Worm (Caenorhabditis elegans) whole organism, young adult: Measurements from ENCODE around the gene slc-36.2.

Source experiments
- B0261.1 ChIP-seq: sonication (generic microtip); optimal IDR thresholded peaks from 2 replicates; lab custom pipeline; 2016; ENCODE audit warnings: mild to moderate bottlenecking, missing genetic modification characterization, moderate library complexity, missing compliant biosample characterization
- D2030.7 ChIP-seq: fragments of 200-800 bp; sonication (Bioruptor generic); IDR thresholded peaks from 2 replicates; pipeline ENCODE4 v1.3.6; 2022; ENCODE audit warnings: missing genetic modification reagents, missing genetic modification characterization, missing compliant biosample characterization
- F33H1.4 ChIP-seq: fragments of 200-800 bp; sonication (Bioruptor generic); IDR thresholded peaks from 2 replicates; pipeline ENCODE4 v1.3.6; 2022; ENCODE audit warnings: missing genetic modification reagents, missing genetic modification characterization, missing compliant biosample characterization
- F52B5.7 ChIP-seq: sonication (generic microtip); optimal IDR thresholded peaks from 2 replicates; lab custom pipeline; 2016; ENCODE audit warnings: mild to moderate bottlenecking, missing genetic modification characterization, missing compliant biosample characterization
- Y67H2A.10 ChIP-seq: fragments of 200-800 bp; sonication (Bioruptor generic); conservative IDR thresholded peaks from 2 replicates; pipeline ENCODE4 v1.3.6; 2022; ENCODE audit warnings: missing genetic modification reagents, missing genetic modification characterization, missing compliant biosample characterization
- Y95B8A.8 ChIP-seq: fragments of 200-800 bp; sonication (Bioruptor generic); IDR thresholded peaks from 2 replicates; pipeline ENCODE4 v1.3.6; 2022; ENCODE audit warnings: missing genetic modification reagents, missing genetic modification characterization, missing compliant biosample characterization
- akir-1 ChIP-seq: fragments of 200-800 bp; sonication (Bioruptor generic); optimal IDR thresholded peaks from 2 replicates; lab custom pipeline; 2018; ENCODE audit warnings: mild to moderate bottlenecking, missing genetic modification characterization, moderate library complexity, missing compliant biosample characterization
- athp-1 ChIP-seq: sonication (generic microtip); optimal IDR thresholded peaks from 2 replicates; lab custom pipeline; 2017; ENCODE audit warnings: mild to moderate bottlenecking, missing genetic modification characterization, missing compliant biosample characterization
- attf-5 ChIP-seq: fragments of 200-800 bp; sonication (Bioruptor generic); optimal IDR thresholded peaks from 2 replicates; lab custom pipeline; 2018; ENCODE audit warnings: mild to moderate bottlenecking, missing genetic modification characterization, missing compliant biosample characterization
- cebp-1 ChIP-seq, 2 experiments: fragments of 200-800 bp in 1 of 2; sonication (Bioruptor generic) in 1 of 2; sonication (generic microtip) in 1 of 2; IDR thresholded peaks in 1 of 2; optimal IDR thresholded peaks in 1 of 2; 2 replicates each; pipeline versions ENCODE4 v1.3.6 to Lab custom; 2017 to 2022; ENCODE audit warnings: missing compliant biosample characterization in 2 of 2, missing genetic modification characterization in 2 of 2, mild to moderate bottlenecking in 1 of 2, missing genetic modification reagents in 1 of 2, moderate library complexity in 1 of 2
- efl-1 ChIP-seq: fragments of 150-350 bp; optimal IDR thresholded peaks from 2 replicates; lab custom pipeline; 2014; ENCODE audit warnings: missing biosample characterization, missing genetic modification reagents, missing genetic modification characterization
- ekl-4 ChIP-seq: fragments of 200-800 bp; sonication (Bioruptor generic); IDR thresholded peaks from 2 replicates; pipeline ENCODE4 v1.3.6; 2022; ENCODE audit warnings: missing genetic modification reagents, missing genetic modification characterization, missing compliant biosample characterization
- hmg-1.2 ChIP-seq: fragments of 200-800 bp; sonication (Bioruptor generic); IDR thresholded peaks from 2 replicates; pipeline ENCODE4 v1.3.6; 2022; ENCODE audit warnings: missing genetic modification reagents, missing genetic modification characterization, missing compliant biosample characterization
- hsf-1 ChIP-seq: fragments of 200-800 bp; sonication (Bioruptor generic); IDR thresholded peaks from 2 replicates; pipeline ENCODE4 v1.3.6; 2022; ENCODE audit warnings: missing genetic modification reagents, missing genetic modification characterization, missing compliant biosample characterization
- lag-1 ChIP-seq: fragments of 200-800 bp; sonication (Bioruptor generic); IDR thresholded peaks from 2 replicates; pipeline ENCODE4 v1.3.6; 2022; ENCODE audit warnings: missing genetic modification reagents, missing genetic modification characterization, missing compliant biosample characterization
- lin-26 ChIP-seq: fragments of 200-800 bp; sonication (Bioruptor generic); IDR thresholded peaks from 2 replicates; pipeline ENCODE4 v1.3.6; 2022; ENCODE audit warnings: missing genetic modification reagents, missing genetic modification characterization, missing compliant biosample characterization
- madf-3 ChIP-seq: fragments of 200-800 bp; sonication (Bioruptor generic); IDR thresholded peaks from 2 replicates; pipeline ENCODE4 v1.3.6; 2022; ENCODE audit warnings: missing genetic modification reagents, missing genetic modification characterization, missing compliant biosample characterization
- madf-8 ChIP-seq: fragments of 200-800 bp; sonication (Bioruptor generic); conservative IDR thresholded peaks from 2 replicates; pipeline ENCODE4 v1.3.6; 2022; ENCODE audit warnings: missing genetic modification reagents, missing genetic modification characterization, missing compliant biosample characterization
- nfya-1 ChIP-seq: sonication (generic microtip); optimal IDR thresholded peaks from 2 replicates; lab custom pipeline; 2017; ENCODE audit warnings: antibody characterized with exemption, missing compliant biosample characterization, missing genetic modification characterization, borderline replicate concordance; ENCODE audit not compliant: insufficient read depth
- rcor-1 ChIP-seq: fragments of 200-800 bp; sonication (Bioruptor generic); IDR thresholded peaks from 2 replicates; pipeline ENCODE4 v1.3.6; 2022; ENCODE audit warnings: missing genetic modification reagents, missing genetic modification characterization, missing compliant biosample characterization
- rec-8 ChIP-seq, 2 experiments: sonication (generic microtip); optimal IDR thresholded peaks; 2 replicates each; lab custom pipeline; 2016; ENCODE audit warnings: mild to moderate bottlenecking in 2 of 2, missing genetic modification characterization in 2 of 2, missing genetic modification reagents in 2 of 2, missing genotype in 2 of 2, missing biosample characterization in 1 of 2, missing compliant biosample characterization in 1 of 2, moderate library complexity in 1 of 2
- rpc-1 ChIP-seq, 2 experiments: fragments of 150-350 bp in 1 of 2; sonication (generic microtip) in 1 of 2; optimal IDR thresholded peaks; 2 replicates each; lab custom pipeline; 2014 to 2018; ENCODE audit warnings: missing biosample characterization in 1 of 2, missing genetic modification characterization in 1 of 2, missing genetic modification reagents in 1 of 2, missing genotype in 1 of 2
- snpc-1.3 ChIP-seq: sonication (generic microtip); optimal IDR thresholded peaks from 2 replicates; lab custom pipeline; 2017; ENCODE audit warnings: missing genetic modification characterization, mild to moderate bottlenecking, missing compliant biosample characterization, antibody characterized with exemption, moderate library complexity, missing genotype, missing genetic modification reagents; ENCODE audit not compliant: insufficient read depth
- snpc-3.4 ChIP-seq: sonication (generic microtip); optimal IDR thresholded peaks from 2 replicates; lab custom pipeline; 2017; ENCODE audit warnings: missing genetic modification characterization, mild to moderate bottlenecking, missing compliant biosample characterization, antibody characterized with exemption, moderate library complexity, missing genotype, missing genetic modification reagents
- snpc-4 ChIP-seq, 5 experiments: fragments of 150-350 bp in 1 of 5; sonication (generic microtip) in 4 of 5; optimal IDR thresholded peaks; 2 replicates each; lab custom pipeline; 2014 to 2018; ENCODE audit warnings: missing genetic modification characterization in 5 of 5, missing biosample characterization in 3 of 5, antibody characterized with exemption in 2 of 5, mild to moderate bottlenecking in 2 of 5, missing compliant biosample characterization in 2 of 5, missing genotype in 2 of 5, moderate library complexity in 2 of 5, missing genetic modification reagents in 1 of 5
- tbp1 ChIP-seq: fragments of 200-800 bp; sonication (Bioruptor generic); optimal IDR thresholded peaks from 2 replicates; lab custom pipeline; 2018; ENCODE audit warnings: mild to moderate bottlenecking, missing genetic modification characterization, missing compliant biosample characterization
- tlf-1 ChIP-seq: fragments of 200-800 bp; sonication (Bioruptor generic); optimal IDR thresholded peaks from 2 replicates; lab custom pipeline; 2018; ENCODE audit warnings: mild to moderate bottlenecking, missing genetic modification characterization, missing compliant biosample characterization
- unc-130 ChIP-seq: sonication (generic microtip); optimal IDR thresholded peaks from 2 replicates; lab custom pipeline; 2016; ENCODE audit warnings: missing genetic modification reagents, missing genetic modification characterization, missing compliant biosample characterization
- zfh-2 ChIP-seq: fragments of 200-800 bp; sonication (Bioruptor generic); conservative IDR thresholded peaks from 2 replicates; pipeline ENCODE4 v1.3.6; 2022; ENCODE audit warnings: missing genetic modification reagents, missing genetic modification characterization, missing compliant biosample characterization
- zim-3 ChIP-seq: sonication (generic microtip); optimal IDR thresholded peaks from 2 replicates; lab custom pipeline; 2017; ENCODE audit warnings: mild to moderate bottlenecking, missing genetic modification characterization, moderate library complexity, missing compliant biosample characterization
- ztf-22 ChIP-seq: fragments of 200-800 bp; sonication (Bioruptor generic); optimal IDR thresholded peaks from 2 replicates; lab custom pipeline; 2018; ENCODE audit warnings: mild to moderate bottlenecking, missing genetic modification characterization, moderate library complexity, missing compliant biosample characterization
- ztf-26 ChIP-seq: sonication (generic microtip); optimal IDR thresholded peaks from 2 replicates; lab custom pipeline; 2017; ENCODE audit warnings: missing genetic modification characterization, missing compliant biosample characterization
- ztf-6 ChIP-seq: fragments of 200-800 bp; sonication (Bioruptor generic); IDR thresholded peaks from 2 replicates; pipeline ENCODE4 v1.3.6; 2022; ENCODE audit warnings: missing genetic modification reagents, missing genetic modification characterization, missing compliant biosample characterization

The slc-36.2 gene

ce11 chrII:475890-476420, 46.4 kb upstream of the slc-36.2 start, which contains the start of gene nsun-1 (continued):
- TF ChIP-seq rpc-1 (optimal IDR thresholded peaks at IDR 0.05; lab: Kevin White, UChicago) (no peak), rpc-1 (tag; optimal IDR thresholded peaks at IDR 0.05; lab: Kevin White, UChicago) (no peak), attf-5 (GFP tag; lab: Kevin White, UChicago) (no peak), athp-1 (peak; percentile 16), zfh-2 (GFP tag; lab: Robert Waterston, UW) (peak; percentile 67), lin-26 (no peak), Y67H2A.10 (GFP tag; lab: Robert Waterston, UW) (no peak), D2030.7 (GFP tag; lab: Robert Waterston, UW) (peak; percentile 51; the same call in 1 of the 2 replicates), zim-3 (tag; lab: Kevin White, UChicago) (no peak), ztf-22 (GFP tag; lab: Kevin White, UChicago) (no peak), hmg-1.2 (GFP tag; lab: Robert Waterston, UW) (peak; percentile 44; the same call in 1 of the 2 replicates), lag-1 (no peak)

- no peak for TF ChIP-seq unc-130
- TF ChIP-seq efl-1 (GFP tag; lab: Kevin White, UChicago): peak; percentile 9
- TF ChIP-seq madf-3: no peak
- no peak for TF ChIP-seq cebp-1 (GFP tag; IDR thresholded peaks at IDR 0.05; lab: Robert Waterston, UW)
- TF ChIP-seq cebp-1 (tag; optimal IDR thresholded peaks at IDR 0.05; lab: Kevin White, UChicago): no peak
- TF ChIP-seq F33H1.4 (GFP tag; lab: Robert Waterston, UW): no peak
- TF ChIP-seq hmg-1.2 (GFP tag; lab: Robert Waterston, UW): peak; percentile 8; the same call in 1 of the 2 replicates
- no peak for TF ChIP-seq rec-8 (tag; optimal IDR thresholded peaks at IDR 0.05; lab: Kevin White, UChicago)
These were observed 38.0 kb upstream of the slc-36.2 start, which contains the start of the genes gldi-1 and prp-21 for ce11 chrII:484328-484916. gldi-1 (minus strand) TSS chrII:484378. prp-21 (plus strand) TSS chrII:484866.

- TF ChIP-seq ekl-4 (GFP tag; lab: Robert Waterston, UW): no peak
- no peak for TF ChIP-seq nfya-1
- TF ChIP-seq efl-1 (GFP tag; lab: Kevin White, UChicago): no peak
- no peak for TF ChIP-seq snpc-1.3 (tag; lab: Kevin White, UChicago)
- no peak for TF ChIP-seq B0261.1 (tag; lab: Kevin White, UChicago)
- TF ChIP-seq snpc-3.4 (tag; lab: Kevin White, UChicago): no peak
- no peak for TF ChIP-seq ztf-26 (tag; lab: Kevin White, UChicago)
- TF ChIP-seq snpc-4 (GFP tag; optimal IDR thresholded peaks at IDR 0.05; lab: Kevin White, UChicago): no peak
- TF ChIP-seq snpc-4 (tag; optimal IDR thresholded peaks at IDR 0.05; lab: Kevin White, UChicago): no peak
- no peak for TF ChIP-seq tlf-1 (GFP tag; lab: Kevin White, UChicago)
- TF ChIP-seq akir-1: no peak
- no peak for TF ChIP-seq tbp1
- no peak for TF ChIP-seq hsf-1 (GFP tag; lab: Robert Waterston, UW)
- no peak for TF ChIP-seq Y95B8A.8 (GFP tag; lab: Robert Waterston, UW)
- TF ChIP-seq ztf-6 (GFP tag; lab: Robert Waterston, UW): no peak
- no peak for TF ChIP-seq madf-8
- TF ChIP-seq rcor-1 (GFP tag; lab: Robert Waterston, UW): no peak
- TF ChIP-seq F52B5.7 (tag; lab: Kevin White, UChicago): no peak
- TF ChIP-seq, all 124 proteins: peak for 0
These were observed 27.3 kb upstream of the slc-36.2 start, which contains the start of gene sms-5 for ce11 chrII:495124-495523. sms-5 (plus strand) TSS chrII:495424.
